Worm (Caenorhabditis elegans) whole organism, L3 larva: ENCODE data around the gene R03E9.2.

Experiments used
- R02D3.7 ChIP-seq: fragments of 150-350 bp; optimal IDR thresholded peaks from 2 replicates; lab custom pipeline; 2014; ENCODE audit warnings: missing biosample characterization, missing genetic modification characterization
- ceh-28 ChIP-seq: fragments of 150-350 bp; optimal IDR thresholded peaks from 2 replicates; lab custom pipeline; 2014; ENCODE audit warnings: missing biosample characterization, missing genetic modification reagents, missing genetic modification characterization
- ceh-82 ChIP-seq: fragments of 150-350 bp; optimal IDR thresholded peaks from 2 replicates; lab custom pipeline; 2014; ENCODE audit warnings: missing biosample characterization, missing genetic modification characterization
- ceh-9 ChIP-seq: sonication (generic microtip); optimal IDR thresholded peaks from 2 replicates; lab custom pipeline; 2018; ENCODE audit warnings: missing biosample characterization, missing genetic modification characterization
- daf-12 ChIP-seq: fragments of 150-350 bp; optimal IDR thresholded peaks from 2 replicates; lab custom pipeline; 2014; ENCODE audit warnings: missing biosample characterization, missing genetic modification reagents, missing genetic modification characterization
- egl-27 ChIP-seq: sonication (generic microtip); optimal IDR thresholded peaks from 4 replicates; lab custom pipeline; 2017; ENCODE audit warnings: missing biosample characterization, missing genetic modification reagents, missing genetic modification characterization
- egl-5 ChIP-seq: fragments of 150-350 bp; optimal IDR thresholded peaks from 2 replicates; lab custom pipeline; 2017; ENCODE audit warnings: missing biosample characterization, missing genetic modification reagents, missing genetic modification characterization, inconsistent platforms
- elt-1 ChIP-seq: fragments of 150-350 bp; optimal IDR thresholded peaks from 2 replicates; lab custom pipeline; 2014; ENCODE audit warnings: missing biosample characterization, missing genetic modification characterization
- elt-2 ChIP-seq: sonication (generic microtip); optimal IDR thresholded peaks from 2 replicates; lab custom pipeline; 2016; ENCODE audit warnings: missing genetic modification reagents, mild to moderate bottlenecking, missing genetic modification characterization, missing compliant biosample characterization
- elt-3 ChIP-seq, 3 experiments: fragments of 150-350 bp in 1 of 3; sonication (generic microtip) in 2 of 3; optimal IDR thresholded peaks; 2 replicates in 2 of 3; 4 replicates in 1 of 3; lab custom pipeline; 2014 to 2017; ENCODE audit warnings: missing biosample characterization in 3 of 3, missing genetic modification characterization in 3 of 3
- eor-1 ChIP-seq, 2 experiments: fragments of 150-350 bp; optimal IDR thresholded peaks; 2 replicates each; lab custom pipeline; 2014 to 2018; ENCODE audit warnings: missing biosample characterization in 2 of 2, missing genetic modification characterization in 2 of 2
- fkh-10 ChIP-seq: sonication (generic microtip); optimal IDR thresholded peaks from 2 replicates; lab custom pipeline; 2017; ENCODE audit warnings: missing biosample characterization, missing genetic modification reagents, missing genetic modification characterization
- fos-1 ChIP-seq: fragments of 150-350 bp; optimal IDR thresholded peaks from 2 replicates; lab custom pipeline; 2014; ENCODE audit warnings: missing biosample characterization, missing genetic modification characterization
- hmg-11 ChIP-seq: sonication (generic microtip); optimal IDR thresholded peaks from 2 replicates; lab custom pipeline; 2016; ENCODE audit warnings: missing genetic modification characterization, missing compliant biosample characterization
- jun-1 ChIP-seq: fragments of 150-350 bp; optimal IDR thresholded peaks from 2 replicates; lab custom pipeline; 2014; ENCODE audit warnings: missing biosample characterization, missing genetic modification reagents, missing genetic modification characterization
- lin-39 ChIP-seq: fragments of 150-350 bp; optimal IDR thresholded peaks from 2 replicates; lab custom pipeline; 2018; ENCODE audit warnings: missing biosample characterization, missing genetic modification reagents, missing genetic modification characterization
- lsy-12 ChIP-seq: sonication (generic microtip); optimal IDR thresholded peaks from 2 replicates; lab custom pipeline; 2016; ENCODE audit warnings: mild to moderate bottlenecking, missing genetic modification characterization, missing compliant biosample characterization
- mdl-1 ChIP-seq: fragments of 150-350 bp; optimal IDR thresholded peaks from 2 replicates; lab custom pipeline; 2014; ENCODE audit warnings: missing biosample characterization, missing genetic modification characterization
- mml-1 ChIP-seq: fragments of 150-350 bp; sonication (generic microtip); optimal IDR thresholded peaks from 3 replicates; lab custom pipeline; 2014; ENCODE audit warnings: missing biosample characterization, missing genetic modification characterization
- nfya-1 ChIP-seq: sonication (generic microtip); optimal IDR thresholded peaks from 2 replicates; lab custom pipeline; 2017; ENCODE audit warnings: missing genetic modification characterization, mild to moderate bottlenecking, missing compliant biosample characterization, antibody characterized with exemption, moderate library complexity; ENCODE audit not compliant: insufficient read depth
- nhr-11 ChIP-seq: fragments of 150-350 bp; optimal IDR thresholded peaks from 2 replicates; lab custom pipeline; 2014; ENCODE audit warnings: missing biosample characterization, missing genetic modification characterization
- nhr-23 ChIP-seq: fragments of 150-350 bp; optimal IDR thresholded peaks from 2 replicates; lab custom pipeline; 2014; ENCODE audit warnings: missing biosample characterization, missing genetic modification reagents, missing genetic modification characterization
- nhr-25 ChIP-seq: sonication (generic microtip); optimal IDR thresholded peaks from 2 replicates; lab custom pipeline; 2017; ENCODE audit warnings: missing biosample characterization, missing genetic modification characterization
- nhr-28 ChIP-seq: fragments of 150-350 bp; optimal IDR thresholded peaks from 2 replicates; lab custom pipeline; 2014; ENCODE audit warnings: missing biosample characterization, missing genetic modification characterization
- nhr-43 ChIP-seq: sonication (generic microtip); optimal IDR thresholded peaks from 2 replicates; lab custom pipeline; 2016; ENCODE audit warnings: mild to moderate bottlenecking, missing genetic modification characterization, missing compliant biosample characterization; ENCODE audit not compliant: poor library complexity, severe bottlenecking
- nhr-67 ChIP-seq: fragments of 150-350 bp; optimal IDR thresholded peaks from 2 replicates; lab custom pipeline; 2014; ENCODE audit warnings: missing biosample characterization, missing genetic modification characterization
- nhr-76 ChIP-seq: fragments of 150-350 bp; sonication (generic microtip); optimal IDR thresholded peaks from 5 replicates; lab custom pipeline; 2014; ENCODE audit warnings: missing biosample characterization, missing genetic modification characterization
- pha-4 ChIP-seq: fragments of 150-350 bp; optimal IDR thresholded peaks from 2 replicates; lab custom pipeline; 2014; ENCODE audit warnings: missing biosample characterization, missing genetic modification reagents, missing genetic modification characterization
- pqm-1 ChIP-seq: fragments of 150-350 bp; optimal IDR thresholded peaks from 2 replicates; lab custom pipeline; 2017; ENCODE audit warnings: missing biosample characterization, missing genetic modification characterization, inconsistent platforms
- sea-2 ChIP-seq: fragments of 150-350 bp; sonication (generic microtip); optimal IDR thresholded peaks from 4 replicates; lab custom pipeline; 2014; ENCODE audit warnings: missing biosample characterization, missing genetic modification reagents, missing genetic modification characterization
- snpc-4 ChIP-seq: fragments of 150-350 bp; optimal IDR thresholded peaks from 2 replicates; lab custom pipeline; 2014; ENCODE audit warnings: missing biosample characterization, missing genetic modification characterization
- tbx-2 ChIP-seq: sonication (generic microtip); optimal IDR thresholded peaks from 2 replicates; lab custom pipeline; 2016; ENCODE audit warnings: mild to moderate bottlenecking, missing genetic modification characterization, missing compliant biosample characterization
- unc-62 ChIP-seq: fragments of 150-350 bp; sonication (generic microtip); optimal IDR thresholded peaks from 4 replicates; lab custom pipeline; 2014; ENCODE audit warnings: missing biosample characterization, missing genetic modification reagents, missing genetic modification characterization
- zag-1 ChIP-seq: fragments of 150-350 bp; optimal IDR thresholded peaks from 2 replicates; lab custom pipeline; 2014; ENCODE audit warnings: missing biosample characterization, missing genetic modification characterization
- ztf-11 ChIP-seq: fragments of 150-350 bp; optimal IDR thresholded peaks from 2 replicates; lab custom pipeline; 2014; ENCODE audit warnings: missing biosample characterization, missing genetic modification characterization
- ztf-4 ChIP-seq: fragments of 150-350 bp; optimal IDR thresholded peaks from 2 replicates; lab custom pipeline; 2014; ENCODE audit warnings: missing biosample characterization, missing genetic modification characterization

R03E9.2 gene

ce11 chrX:6740282-6740982 is 7.3 kb upstream of the R03E9.2 start (continued):
- TF ChIP-seq mdl-1 (peak; percentile 95), egl-27 (tag; lab: Kevin White, UChicago) (no peak)

DNA sequence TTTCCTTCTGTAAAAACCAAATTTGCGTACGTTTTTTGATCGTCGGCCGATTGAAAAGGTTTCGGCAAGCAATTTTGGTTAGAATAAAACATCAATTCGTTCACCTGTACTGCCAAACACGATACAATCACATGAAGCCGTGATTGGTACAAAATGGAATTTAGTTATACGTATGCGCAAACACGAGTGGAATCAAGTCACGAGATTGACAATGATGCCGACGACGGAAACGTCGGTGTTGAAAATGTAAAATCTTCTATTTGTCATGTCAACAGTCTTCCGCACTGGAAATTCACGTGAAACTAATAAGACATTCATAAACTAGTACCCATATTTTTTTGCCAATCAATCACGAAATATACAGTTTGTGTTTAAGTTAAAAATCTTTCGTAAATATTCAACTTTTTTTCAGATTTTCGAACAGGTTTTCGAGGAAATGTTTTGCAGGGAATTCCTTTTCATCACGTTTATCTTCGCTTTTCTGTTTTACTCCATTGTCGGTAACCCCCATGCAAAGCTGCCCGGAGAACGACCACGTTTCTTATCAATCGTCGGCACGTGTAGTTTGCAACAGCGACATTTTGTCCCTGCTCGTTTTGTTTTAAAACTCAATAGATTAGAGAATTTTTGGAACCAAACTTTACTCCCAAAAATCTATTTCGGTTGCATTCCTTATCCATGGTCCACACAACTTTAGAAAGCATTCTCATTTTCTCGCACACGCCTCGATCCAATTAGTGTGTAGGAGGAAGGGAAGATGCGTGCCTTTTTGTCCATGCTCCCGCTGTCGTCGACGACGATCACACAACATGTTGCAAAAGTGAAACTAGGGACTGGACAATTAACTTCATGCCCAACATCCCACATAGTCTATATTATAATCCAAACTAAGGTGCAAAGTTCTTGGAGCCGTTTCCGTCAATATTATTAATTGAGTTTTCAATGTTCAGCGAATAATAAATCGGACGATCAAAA is 6.2 kb upstream of the R03E9.2 start:
- TF ChIP-seq pqm-1 (tag; lab: Kevin White, UChicago), result peak; percentile 41
- TF ChIP-seq egl-5 (tag; lab: Kevin White, UChicago), result peak; percentile 60
- peak; percentile 79 for TF ChIP-seq nhr-43
- no peak for TF ChIP-seq daf-12
- peak; percentile 76 for TF ChIP-seq elt-2 (tag; lab: Kevin White, UChicago)
- TF ChIP-seq jun-1 (tag; lab: Kevin White, UChicago), result peak; percentile 35
- TF ChIP-seq nhr-28, result no peak
- no peak for TF ChIP-seq fkh-10 (GFP tag; lab: Kevin White, UChicago)
- peak; percentile 89 for TF ChIP-seq nhr-25
- TF ChIP-seq nhr-23, result peak; percentile 64
- peak; percentile 88 for TF ChIP-seq mdl-1
- no peak for TF ChIP-seq ceh-82
- peak; percentile 65 for TF ChIP-seq nfya-1 (tag; lab: Kevin White, UChicago)
- TF ChIP-seq lin-39 (tag; lab: Kevin White, UChicago), result peak; percentile 21

- TF ChIP-seq elt-2 (tag; lab: Kevin White, UChicago) (peak; percentile 43), elt-1 (tag; lab: Kevin White, UChicago) (peak; percentile 5), fkh-10 (GFP tag; lab: Kevin White, UChicago) (no peak)
Observed at ce11 chrX:6738535-6738934, 5.4 kb upstream of the R03E9.2 start.

- TF ChIP-seq eor-1 (tag; optimal IDR thresholded peaks at IDR 0.05; lab: Kevin White, UChicago) (no peak), nhr-11 (tag; lab: Kevin White, UChicago) (peak; percentile 55), hmg-11 (tag; lab: Kevin White, UChicago) (peak; percentile 61), fkh-10 (GFP tag; lab: Kevin White, UChicago) (peak; percentile 55), lin-39 (tag; lab: Kevin White, UChicago) (peak; percentile 44), nhr-25 (peak; percentile 94), elt-1 (tag; lab: Kevin White, UChicago) (peak; percentile 87), tbx-2 (tag; lab: Kevin White, UChicago) (peak; percentile 89), pqm-1 (tag; lab: Kevin White, UChicago) (peak; percentile 78), unc-62 (GFP tag; lab: Kevin White, UChicago) (peak; percentile 77), mdl-1 (peak; percentile 100), nhr-28 (no peak), mml-1 (tag; lab: Kevin White, UChicago) (peak; percentile 94), nfya-1 (tag; lab: Kevin White, UChicago) (peak; percentile 81), elt-3 (tag; optimal IDR thresholded peaks at IDR 0.05; lab: Kevin White, UChicago) (peak; percentile 61 to 89 (median 78)), ceh-28 (tag; lab: Kevin White, UChicago) (peak; percentile 77), nhr-67 (tag; lab: Kevin White, UChicago) (no peak), egl-5 (tag; lab: Kevin White, UChicago) (peak; percentile 85), sea-2 (peak; percentile 66), ceh-9 (no peak), fos-1 (tag; lab: Kevin White, UChicago) (peak; percentile 84), pha-4 (tag; lab: Kevin White, UChicago) (peak; percentile 97), ztf-11 (tag; lab: Kevin White, UChicago) (no peak), lsy-12 (tag; lab: Kevin White, UChicago) (peak; percentile 53), snpc-4 (peak; percentile 63), nhr-76 (peak; percentile 2), ztf-4 (tag; lab: Kevin White, UChicago) (peak; percentile 58), ceh-82 (peak; percentile 38), nhr-43 (peak; percentile 98), nhr-23 (peak; percentile 98), jun-1 (tag; lab: Kevin White, UChicago) (peak; percentile 84), daf-12 (no peak), egl-27 (tag; lab: Kevin White, UChicago) (no peak), elt-2 (tag; lab: Kevin White, UChicago) (peak; percentile 92), R02D3.7 (tag; lab: Kevin White, UChicago) (peak; percentile 68), zag-1 (tag; lab: Kevin White, UChicago) (no peak)
Observed at ce11 chrX:6737329-6738008, 4.4 kb upstream of the R03E9.2 start.
